Comparison of ENCODE assay signal across 5 fruit fly cellular contexts in the genomic region with DNA sequence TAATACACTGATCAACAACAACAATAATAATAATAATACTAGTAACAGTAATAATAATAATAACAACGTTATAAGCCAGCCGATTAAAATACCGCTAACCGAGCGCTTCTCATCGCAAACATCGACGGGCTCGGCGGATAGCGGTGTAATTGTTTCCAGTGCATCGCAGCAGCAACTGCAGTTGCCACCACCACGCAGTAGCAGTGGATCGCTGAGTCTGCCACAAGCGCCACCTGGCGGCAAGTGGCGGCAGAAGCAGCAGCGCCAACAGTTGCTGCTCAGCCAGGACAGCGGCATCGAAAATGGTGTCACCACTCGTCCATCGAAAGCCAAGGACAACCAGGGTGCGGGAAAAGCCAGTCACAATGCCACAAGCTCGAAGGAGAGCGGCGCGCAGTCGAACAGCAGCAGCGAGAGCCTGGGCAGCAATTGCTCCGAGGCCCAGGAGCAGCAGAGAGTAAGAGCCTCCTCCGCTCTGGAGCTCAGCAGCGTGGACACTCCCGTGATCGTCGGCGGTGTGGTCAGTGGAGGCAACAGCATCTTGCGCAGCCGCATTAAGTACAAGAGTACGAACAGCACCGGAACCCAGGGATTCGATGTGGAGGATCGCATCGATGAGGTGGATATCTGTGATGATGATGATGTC.
TF ChIP-seq lines count a peak whose summit lies in the region.

No protein-coding gene starts in this region.

- TF ChIP-seq CTCF in S2 (optimal IDR thresholded peaks at IDR 0.05; lab: Kevin White, UChicago) = peak; percentile 85 to 88
- peak; percentile 88 for TF ChIP-seq CTCF in whole organism, embryonic (GFP tag; optimal IDR thresholded peaks at IDR 0.05; lab: Kevin White, UChicago)

TF ChIP-seq in whole organism, embryonic, 481 proteins besides CTCF, POLR2A, EP300 and RAD21 (continues in another document):
- peak; percentile 5 for TF ChIP-seq CG10979 (tag; optimal IDR thresholded peaks at IDR 0.05; lab: Kevin White, UChicago)
- TF ChIP-seq zfh1 (GFP tag; IDR thresholded peaks at IDR 0.05; lab: Robert Waterston, UW) = 0 out of 3 replicates have a peak, but pooled peaks have one; percentile 3
- no peak for TF ChIP-seq CG12071 (GFP tag; optimal IDR thresholded peaks at IDR 0.05; lab: Kevin White, UChicago)
- TF ChIP-seq pb (GFP tag; optimal IDR thresholded peaks at IDR 0.05; lab: Kevin White, UChicago) = no peak
- TF ChIP-seq CG17568 (GFP tag; optimal IDR thresholded peaks at IDR 0.05; lab: Kevin White, UChicago) = no peak
- peak; percentile 61; the same call in 2 of the 3 replicates for TF ChIP-seq ci (GFP tag; IDR thresholded peaks at IDR 0.05; lab: Robert Waterston, UW)
- TF ChIP-seq Ets97D (GFP tag; optimal IDR thresholded peaks at IDR 0.05; lab: Kevin White, UChicago) = no peak
- peak in 1 of 2 experiments; percentile 8 for TF ChIP-seq bsh (GFP tag; optimal IDR thresholded peaks at IDR 0.05; lab: Kevin White, UChicago)
- no peak for TF ChIP-seq stwl (tag; optimal IDR thresholded peaks at IDR 0.05; lab: Kevin White, UChicago)
- TF ChIP-seq knrl (GFP tag; IDR thresholded peaks at IDR 0.05; lab: Robert Waterston, UW; ENCODE audit: partially characterized antibody) = no peak
- no peak for TF ChIP-seq sisA (GFP tag; IDR thresholded peaks at IDR 0.05; lab: Robert Waterston, UW)
- TF ChIP-seq ATbp (GFP tag; optimal IDR thresholded peaks at IDR 0.05; lab: Kevin White, UChicago) = peak; percentile 12
- TF ChIP-seq CG31441 (GFP tag; IDR thresholded peaks at IDR 0.05; lab: Robert Waterston, UW) = 0 out of 2 replicates have a peak, but pooled peaks have one; percentile 26
- peak; percentile 16 for TF ChIP-seq nmo (GFP tag; optimal IDR thresholded peaks at IDR 0.05; lab: Kevin White, UChicago)
- TF ChIP-seq Atf6 (GFP tag; IDR thresholded peaks at IDR 0.05; lab: Robert Waterston, UW) = no peak
- peak; percentile 68 for TF ChIP-seq h (optimal IDR thresholded peaks at IDR 0.05; lab: Kevin White, UChicago)
- TF ChIP-seq zf30C (GFP tag; optimal IDR thresholded peaks at IDR 0.05; lab: Kevin White, UChicago) = peak; percentile 61
- no peak for TF ChIP-seq NFAT (GFP tag; IDR thresholded peaks at IDR 0.05; lab: Robert Waterston, UW)
- no peak for TF ChIP-seq HmgD (GFP tag; optimal IDR thresholded peaks at IDR 0.05; lab: Kevin White, UChicago)
- no peak for TF ChIP-seq Dll (GFP tag; IDR thresholded peaks at IDR 0.05; lab: Robert Waterston, UW; ENCODE audit: partially characterized antibody)

TF ChIP-seq in whole organism, prepupa, 60 proteins besides CTCF, POLR2A, EP300 and RAD21 (continues in another document):
- TF ChIP-seq CG32006 (GFP tag; optimal IDR thresholded peaks at IDR 0.05; lab: Kevin White, UChicago) = peak; percentile 51
- no peak for TF ChIP-seq CG8632 (GFP tag; optimal IDR thresholded peaks at IDR 0.05; lab: Kevin White, UChicago)
- no peak for TF ChIP-seq fkh (GFP tag; optimal IDR thresholded peaks at IDR 0.05; lab: Kevin White, UChicago)
- peak; percentile 17 for TF ChIP-seq CG6792 (GFP tag; optimal IDR thresholded peaks at IDR 0.05; lab: Kevin White, UChicago)
- no peak for TF ChIP-seq CG10631 (GFP tag; optimal IDR thresholded peaks at IDR 0.05; lab: Kevin White, UChicago)
- no peak for TF ChIP-seq dsx (GFP tag; optimal IDR thresholded peaks at IDR 0.05; lab: Kevin White, UChicago; ENCODE audit: poor library complexity, severe bottlenecking)
- TF ChIP-seq esn (GFP tag; optimal IDR thresholded peaks at IDR 0.05; lab: Kevin White, UChicago) = no peak
- TF ChIP-seq CG31627 (GFP tag; optimal IDR thresholded peaks at IDR 0.05; lab: Kevin White, UChicago) = no peak
- no peak for TF ChIP-seq CG6276 (GFP tag; optimal IDR thresholded peaks at IDR 0.05; lab: Kevin White, UChicago)
- TF ChIP-seq CG8119 (GFP tag; IDR thresholded peaks at IDR 0.05; lab: Robert Waterston, UW) = peak; percentile 42; the same call in 2 of the 3 replicates
- no peak for TF ChIP-seq CG4318 (GFP tag; optimal IDR thresholded peaks at IDR 0.05; lab: Kevin White, UChicago)
- peak in 1 of 2 experiments; percentile 2 for TF ChIP-seq salr (GFP tag; optimal IDR thresholded peaks at IDR 0.05; lab: Kevin White, UChicago)
- TF ChIP-seq spab (GFP tag; optimal IDR thresholded peaks at IDR 0.05; lab: Kevin White, UChicago) = no peak
- TF ChIP-seq Lpt (GFP tag; optimal IDR thresholded peaks at IDR 0.05; lab: Kevin White, UChicago) = no peak
- no peak for TF ChIP-seq Smox (GFP tag; optimal IDR thresholded peaks at IDR 0.05; lab: Kevin White, UChicago)
- peak; percentile 23 to 48 for TF ChIP-seq ss (GFP tag; optimal IDR thresholded peaks at IDR 0.05; lab: Kevin White, UChicago)
- peak; percentile 55 for TF ChIP-seq CG3919 (GFP tag; optimal IDR thresholded peaks at IDR 0.05; lab: Kevin White, UChicago)
- peak; percentile 25 for TF ChIP-seq CG10669 (GFP tag; optimal IDR thresholded peaks at IDR 0.05; lab: Kevin White, UChicago)
- TF ChIP-seq CG6808 (GFP tag; optimal IDR thresholded peaks at IDR 0.05; lab: Kevin White, UChicago) = peak; percentile 31
- peak; percentile 73 for TF ChIP-seq CG6163 (GFP tag; IDR thresholded peaks at IDR 0.05; lab: Robert Waterston, UW)
- TF ChIP-seq eg (GFP tag; IDR thresholded peaks at IDR 0.05; lab: Robert Waterston, UW) = peak; percentile 53; the same call in 2 of the 3 replicates

TF ChIP-seq in whole organism, pupa, 21 proteins besides CTCF, POLR2A, EP300 and RAD21:
- TF ChIP-seq CG10348 (GFP tag; IDR thresholded peaks at IDR 0.05; lab: Robert Waterston, UW) (no peak), CG8301 (tag; optimal IDR thresholded peaks at IDR 0.05; lab: Kevin White, UChicago) (peak; percentile 35), Ets98B (GFP tag; IDR thresholded peaks at IDR 0.05; lab: Robert Waterston, UW) (peak; percentile 48), gl (tag; optimal IDR thresholded peaks at IDR 0.05; lab: Kevin White, UChicago) (no peak), CG15710 (tag; optimal IDR thresholded peaks at IDR 0.05; lab: Kevin White, UChicago) (no peak), CG32121 (GFP tag; IDR thresholded peaks at IDR 0.05; lab: Robert Waterston, UW) (no peak), fd96Ca (GFP tag; IDR thresholded peaks at IDR 0.05; lab: Robert Waterston, UW) (peak; percentile 49; the same call in 1 of the 3 replicates), CG4496 (GFP tag; IDR thresholded peaks at IDR 0.05; lab: Robert Waterston, UW) (0 out of 3 replicates have a peak, but pooled peaks have one; percentile 54), EcR (GFP tag; optimal IDR thresholded peaks at IDR 0.05; lab: Kevin White, UChicago) (no peak), rn (GFP tag; IDR thresholded peaks at IDR 0.05; lab: Robert Waterston, UW) (0 out of 2 replicates have a peak, but pooled peaks have one; percentile 8), Pif1A (GFP tag; optimal IDR thresholded peaks at IDR 0.05; lab: Kevin White, UChicago) (no peak), Snoo (tag; optimal IDR thresholded peaks at IDR 0.05; lab: Kevin White, UChicago) (peak; percentile 16), CG34367 (tag; optimal IDR thresholded peaks at IDR 0.05; lab: Kevin White, UChicago) (no peak), D1 (tag; optimal IDR thresholded peaks at IDR 0.05; lab: Kevin White, UChicago) (no peak), CG8159 (tag; optimal IDR thresholded peaks at IDR 0.05; lab: Kevin White, UChicago) (no peak), CG14655 (GFP tag; optimal IDR thresholded peaks at IDR 0.05; lab: Kevin White, UChicago) (peak; percentile 54), CG17806 (tag; optimal IDR thresholded peaks at IDR 0.05; lab: Kevin White, UChicago) (peak; percentile 21), Pif1B (GFP tag; optimal IDR thresholded peaks at IDR 0.05; lab: Kevin White, UChicago) (peak; percentile 13), CG13204 (GFP tag; optimal IDR thresholded peaks at IDR 0.05; lab: Kevin White, UChicago) (peak; percentile 16), CG12605 (GFP tag; IDR thresholded peaks at IDR 0.05; lab: Robert Waterston, UW) (0 out of 2 replicates have a peak, but pooled peaks have one; percentile 22), CG9948 (tag; optimal IDR thresholded peaks at IDR 0.05; lab: Kevin White, UChicago) (peak; percentile 16)
TF ChIP-seq in whole organism, pupa: peak in this region for 12.

TF ChIP-seq in whole organism, wandering third instar larva, 38 proteins besides CTCF, POLR2A, EP300 and RAD21:
- TF ChIP-seq foxo (GFP tag; optimal IDR thresholded peaks at IDR 0.05; lab: Kevin White, UChicago) = peak in 1 of 2 experiments; percentile 30
- TF ChIP-seq fru (GFP tag; optimal IDR thresholded peaks at IDR 0.05; lab: Kevin White, UChicago) = peak; percentile 13
- TF ChIP-seq CrebA (GFP tag; optimal IDR thresholded peaks at IDR 0.05; lab: Kevin White, UChicago; ENCODE audit: borderline replicate concordance) = no peak
- no peak for TF ChIP-seq dmrt93B (GFP tag; optimal IDR thresholded peaks at IDR 0.05; lab: Kevin White, UChicago)
- TF ChIP-seq jim (GFP tag; optimal IDR thresholded peaks at IDR 0.05; lab: Kevin White, UChicago) = no peak
- TF ChIP-seq tai (GFP tag; optimal IDR thresholded peaks at IDR 0.05; lab: Kevin White, UChicago) = no peak
- no peak for TF ChIP-seq CG32264 (GFP tag; optimal IDR thresholded peaks at IDR 0.05; lab: Kevin White, UChicago)
- TF ChIP-seq Sp1 (GFP tag; optimal IDR thresholded peaks at IDR 0.05; lab: Kevin White, UChicago) = no peak
- no peak for TF ChIP-seq HLH106 (tag; optimal IDR thresholded peaks at IDR 0.05; lab: Kevin White, UChicago)
- TF ChIP-seq Dfd (GFP tag; optimal IDR thresholded peaks at IDR 0.05; lab: Kevin White, UChicago) = no peak
- no peak for TF ChIP-seq Mio (GFP tag; optimal IDR thresholded peaks at IDR 0.05; lab: Kevin White, UChicago)
- TF ChIP-seq br (GFP tag; optimal IDR thresholded peaks at IDR 0.05; lab: Kevin White, UChicago) = no peak
- TF ChIP-seq CG9705 (GFP tag; optimal IDR thresholded peaks at IDR 0.05; lab: Kevin White, UChicago) = no peak
- TF ChIP-seq ey (GFP tag; optimal IDR thresholded peaks at IDR 0.05; lab: Kevin White, UChicago) = no peak
- no peak for TF ChIP-seq Myc (optimal IDR thresholded peaks at IDR 0.05; lab: Kevin White, UChicago)
